Worm (Caenorhabditis elegans): ENCODE measurements around the gene F53F1.4.

ce11 chrV:13410688-13411087, at the start of gene F53F1.4:
- TF ChIP-seq snpc-4 (GFP tag; optimal IDR thresholded peaks at IDR 0.05) = no peak
- TF ChIP-seq snpc-4 (tag; optimal IDR thresholded peaks at IDR 0.05) = no peak
- no peak for TF ChIP-seq egl-18 (GFP tag; IDR thresholded peaks at IDR 0.05)
- no peak for TF ChIP-seq pha-4 (tag; optimal IDR thresholded peaks at IDR 0.05)
- no peak for TF ChIP-seq zfh-2 (GFP tag; conservative IDR thresholded peaks at IDR 0.05)
- TF ChIP-seq ztf-26 (tag; optimal IDR thresholded peaks at IDR 0.05) = no peak
- no peak for TF ChIP-seq B0019.2 (GFP tag; conservative IDR thresholded peaks at IDR 0.05)
- TF ChIP-seq F23B12.7 (tag; optimal IDR thresholded peaks at IDR 0.05; ENCODE audit: insufficient read depth) = no peak

Measured in whole organism, young adult.